In the genomic region with DNA sequence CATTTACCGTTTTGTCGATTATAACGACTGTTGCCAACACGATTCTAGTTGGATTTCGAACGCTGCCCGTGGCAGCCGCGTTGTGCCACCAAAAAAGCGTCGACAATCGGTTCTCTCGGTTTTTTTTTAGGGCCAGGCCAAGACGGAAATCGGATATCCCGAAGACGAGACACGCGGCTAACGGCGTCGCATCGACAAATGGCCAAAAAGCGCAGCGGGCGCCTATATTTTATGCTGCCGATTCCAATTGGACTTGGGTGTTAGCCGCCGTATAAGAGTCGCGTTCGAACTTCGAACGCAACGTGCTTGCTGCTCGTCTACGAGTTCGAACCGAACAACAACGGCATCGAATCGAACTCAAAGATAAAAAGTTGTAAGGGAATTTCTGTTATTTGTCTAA, we compare ENCODE assay signal across 4 fruit fly cellular contexts.
TF ChIP-seq lines count a peak whose summit lies in the region.

No protein-coding gene starts in this region.

- TF ChIP-seq CTCF in whole organism, embryonic (GFP tag; optimal IDR thresholded peaks at IDR 0.05; lab: Kevin White, UChicago), result no peak

TF ChIP-seq in whole organism, adult, 20 proteins besides CTCF, POLR2A, EP300 and RAD21:
- TF ChIP-seq kay (GFP tag; lab: Kevin White, UChicago; ENCODE audit: borderline replicate concordance) (peak; percentile 7), Crg-1 (GFP tag; optimal IDR thresholded peaks at IDR 0.05; lab: Kevin White, UChicago) (no peak)

TF ChIP-seq in whole organism, embryonic, 481 proteins besides CTCF, POLR2A, EP300 and RAD21 (continues in another document):
- TF ChIP-seq CG8924 (tag; optimal IDR thresholded peaks at IDR 0.05; lab: Kevin White, UChicago), result no peak
- peak; percentile 18 for TF ChIP-seq Fer1 (GFP tag; optimal IDR thresholded peaks at IDR 0.05; lab: Kevin White, UChicago)
- TF ChIP-seq sr (GFP tag; IDR thresholded peaks at IDR 0.05; lab: Robert Waterston, UW), result 0 out of 3 replicates have a peak, but pooled peaks have one; percentile 17
- peak; percentile 56; the same call in 2 of the 3 replicates for TF ChIP-seq ci (GFP tag; IDR thresholded peaks at IDR 0.05; lab: Robert Waterston, UW)
- 0 out of 3 replicates have a peak, but pooled peaks have one; percentile 16 for TF ChIP-seq CG2199 (GFP tag; IDR thresholded peaks at IDR 0.05; lab: Robert Waterston, UW)
- TF ChIP-seq kni (GFP tag; optimal IDR thresholded peaks at IDR 0.05; lab: Kevin White, UChicago), result peak; percentile 19
- TF ChIP-seq CG13287 (GFP tag; IDR thresholded peaks at IDR 0.05; lab: Robert Waterston, UW; ENCODE audit: partially characterized antibody), result peak; percentile 28; the same call in 1 of the 2 replicates
- 0 out of 3 replicates have a peak, but pooled peaks have one; percentile 29 for TF ChIP-seq Dbx (GFP tag; IDR thresholded peaks at IDR 0.05; lab: Robert Waterston, UW)
- peak; percentile 2 for TF ChIP-seq lab (GFP tag; optimal IDR thresholded peaks at IDR 0.05; lab: Kevin White, UChicago)
- peak; percentile 63 for TF ChIP-seq Med (GFP tag; lab: Kevin White, UChicago)
- TF ChIP-seq insv (GFP tag; optimal IDR thresholded peaks at IDR 0.05; lab: Kevin White, UChicago), result peak in 1 of 2 experiments; percentile 87
- peak; percentile 49; the same call in 1 of the 2 replicates for TF ChIP-seq vvl (GFP tag; IDR thresholded peaks at IDR 0.05; lab: Robert Waterston, UW)
- TF ChIP-seq Eip74EF (GFP tag; optimal IDR thresholded peaks at IDR 0.05; lab: Kevin White, UChicago), result peak in 1 of 2 experiments; percentile 26
- peak; percentile 42 for TF ChIP-seq Deaf1 (tag; optimal IDR thresholded peaks at IDR 0.05; lab: Kevin White, UChicago)
- TF ChIP-seq stc (GFP tag; IDR thresholded peaks at IDR 0.05; lab: Robert Waterston, UW), result peak; percentile 42; the same call in 1 of the 2 replicates
- TF ChIP-seq CG17568 (GFP tag; optimal IDR thresholded peaks at IDR 0.05; lab: Kevin White, UChicago), result peak; percentile 26
- TF ChIP-seq CG8089 (GFP tag; optimal IDR thresholded peaks at IDR 0.05; lab: Kevin White, UChicago), result no peak
- 0 out of 2 replicates have a peak, but pooled peaks have one; percentile 19 for TF ChIP-seq onecut (GFP tag; IDR thresholded peaks at IDR 0.05; lab: Robert Waterston, UW)
- TF ChIP-seq sqz (GFP tag; optimal IDR thresholded peaks at IDR 0.05; lab: Kevin White, UChicago), result peak; percentile 17
- TF ChIP-seq E2f2 (GFP tag; IDR thresholded peaks at IDR 0.05; lab: Robert Waterston, UW), result peak; percentile 12; the same call in 1 of the 2 replicates
- no peak; the same call in 1 of the 2 replicates for TF ChIP-seq Rfx (GFP tag; IDR thresholded peaks at IDR 0.05; lab: Robert Waterston, UW)
- 0 out of 2 replicates have a peak, but pooled peaks have one; percentile 10 for TF ChIP-seq CG42726 (GFP tag; IDR thresholded peaks at IDR 0.05; lab: Robert Waterston, UW; ENCODE audit: partially characterized antibody)
- no peak for TF ChIP-seq Ada2b (GFP tag; IDR thresholded peaks at IDR 0.05; lab: Robert Waterston, UW)
- peak; percentile 98 for TF ChIP-seq CG5180 (GFP tag; optimal IDR thresholded peaks at IDR 0.05; lab: Kevin White, UChicago)

TF ChIP-seq in whole organism, prepupa, 60 proteins besides CTCF, POLR2A, EP300 and RAD21 (continues in another document):
- TF ChIP-seq svp (GFP tag; lab: Kevin White, UChicago) (no peak), cyc (GFP tag; optimal IDR thresholded peaks at IDR 0.05; lab: Kevin White, UChicago) (no peak), CG8632 (GFP tag; optimal IDR thresholded peaks at IDR 0.05; lab: Kevin White, UChicago) (no peak), eg (GFP tag; IDR thresholded peaks at IDR 0.05; lab: Robert Waterston, UW) (peak; percentile 13; the same call in 1 of the 3 replicates), CG6163 (GFP tag; IDR thresholded peaks at IDR 0.05; lab: Robert Waterston, UW) (peak; percentile 6; the same call in 1 of the 3 replicates), acj6 (GFP tag; optimal IDR thresholded peaks at IDR 0.05; lab: Kevin White, UChicago) (no peak), Eip75B (GFP tag; optimal IDR thresholded peaks at IDR 0.05; lab: Kevin White, UChicago) (no peak), CG3919 (GFP tag; optimal IDR thresholded peaks at IDR 0.05; lab: Kevin White, UChicago) (peak; percentile 10), CG4318 (GFP tag; optimal IDR thresholded peaks at IDR 0.05; lab: Kevin White, UChicago) (no peak), CG10631 (GFP tag; optimal IDR thresholded peaks at IDR 0.05; lab: Kevin White, UChicago) (no peak), fd85E (GFP tag; optimal IDR thresholded peaks at IDR 0.05; lab: Kevin White, UChicago) (no peak), CG6808 (GFP tag; optimal IDR thresholded peaks at IDR 0.05; lab: Kevin White, UChicago) (no peak), Blimp-1 (GFP tag; optimal IDR thresholded peaks at IDR 0.05; lab: Kevin White, UChicago) (no peak), Met (GFP tag; optimal IDR thresholded peaks at IDR 0.05; lab: Kevin White, UChicago) (no peak), CG8119 (GFP tag; IDR thresholded peaks at IDR 0.05; lab: Robert Waterston, UW) (no peak), salr (GFP tag; optimal IDR thresholded peaks at IDR 0.05; lab: Kevin White, UChicago) (no peak), Eip93F (GFP tag; optimal IDR thresholded peaks at IDR 0.05; lab: Kevin White, UChicago) (no peak), Eip78C (GFP tag; lab: Kevin White, UChicago) (peak; percentile 50), dac (GFP tag; optimal IDR thresholded peaks at IDR 0.05; lab: Kevin White, UChicago) (no peak), Ets96B (tag; optimal IDR thresholded peaks at IDR 0.05; lab: Kevin White, UChicago) (no peak), pdm3 (GFP tag; optimal IDR thresholded peaks at IDR 0.05; lab: Kevin White, UChicago) (no peak), fkh (GFP tag; optimal IDR thresholded peaks at IDR 0.05; lab: Kevin White, UChicago) (no peak), Hr38 (GFP tag; optimal IDR thresholded peaks at IDR 0.05; lab: Kevin White, UChicago) (no peak), vri (GFP tag; optimal IDR thresholded peaks at IDR 0.05; lab: Kevin White, UChicago) (no peak), CG9139 (GFP tag; optimal IDR thresholded peaks at IDR 0.05; lab: Kevin White, UChicago) (no peak), CG11902 (GFP tag; optimal IDR thresholded peaks at IDR 0.05; lab: Kevin White, UChicago) (no peak), CG8319 (GFP tag; optimal IDR thresholded peaks at IDR 0.05; lab: Kevin White, UChicago) (no peak), CG6792 (GFP tag; optimal IDR thresholded peaks at IDR 0.05; lab: Kevin White, UChicago) (no peak), CG11294 (GFP tag; IDR thresholded peaks at IDR 0.05; lab: Robert Waterston, UW) (no peak), dsx (GFP tag; optimal IDR thresholded peaks at IDR 0.05; lab: Kevin White, UChicago; ENCODE audit: poor library complexity, severe bottlenecking) (no peak), CG15336 (GFP tag; IDR thresholded peaks at IDR 0.05; lab: Robert Waterston, UW) (0 out of 2 replicates have a peak, but pooled peaks have one; percentile 9)

TF ChIP-seq in whole organism, pupa, 21 proteins besides CTCF, POLR2A, EP300 and RAD21:
- TF ChIP-seq CG12605 (GFP tag; IDR thresholded peaks at IDR 0.05; lab: Robert Waterston, UW) (no peak), CG13204 (GFP tag; optimal IDR thresholded peaks at IDR 0.05; lab: Kevin White, UChicago) (no peak), CG14655 (GFP tag; optimal IDR thresholded peaks at IDR 0.05; lab: Kevin White, UChicago) (no peak), CG15710 (tag; optimal IDR thresholded peaks at IDR 0.05; lab: Kevin White, UChicago) (no peak), CG4496 (GFP tag; IDR thresholded peaks at IDR 0.05; lab: Robert Waterston, UW) (peak; percentile 65; the same call in 1 of the 3 replicates)
